Worm (Caenorhabditis elegans) whole organism, L1 larva: Measurements from ENCODE around the gene sas-6.

Experiments used
- C04F5.9 ChIP-seq: sonication (generic microtip); optimal IDR thresholded peaks from 2 replicates; lab custom pipeline; 2016; ENCODE audit warnings: missing genetic modification characterization, missing compliant biosample characterization
- C16A3.4 ChIP-seq: fragments of 150-350 bp; optimal IDR thresholded peaks from 2 replicates; lab custom pipeline; 2014; ENCODE audit warnings: missing biosample characterization, missing genetic modification characterization
- Y116A8C.19 ChIP-seq: sonication (generic microtip); optimal IDR thresholded peaks from 2 replicates; lab custom pipeline; 2016; ENCODE audit warnings: missing compliant biosample characterization, missing genetic modification characterization, borderline replicate concordance
- alr-1 ChIP-seq: fragments of 200-800 bp; sonication (Bioruptor generic); optimal IDR thresholded peaks from 2 replicates; lab custom pipeline; 2018; ENCODE audit warnings: borderline replicate concordance, mild to moderate bottlenecking, missing genetic modification characterization, missing compliant biosample characterization
- ama-1 ChIP-seq: fragments of 150-350 bp; optimal IDR thresholded peaks from 2 replicates; lab custom pipeline; 2014
- ceh-63 ChIP-seq: fragments of 200-800 bp; sonication (Bioruptor generic); optimal IDR thresholded peaks from 2 replicates; lab custom pipeline; 2018; ENCODE audit warnings: mild to moderate bottlenecking, missing genetic modification characterization, missing compliant biosample characterization
- ceh-8 ChIP-seq: fragments of 200-800 bp; sonication (Bioruptor generic); optimal IDR thresholded peaks from 2 replicates; lab custom pipeline; 2018; ENCODE audit warnings: mild to moderate bottlenecking, missing genetic modification characterization, moderate library complexity, missing compliant biosample characterization
- ceh-82 ChIP-seq, 3 experiments: fragments of 150-350 bp in 1 of 3; sonication (generic microtip) in 2 of 3; optimal IDR thresholded peaks; 2 replicates each; lab custom pipeline; 2014 to 2017; ENCODE audit warnings: missing biosample characterization in 3 of 3, missing genetic modification characterization in 3 of 3
- ceh-88 ChIP-seq: fragments of 200-800 bp; sonication (Bioruptor generic); IDR thresholded peaks from 2 replicates; pipeline ENCODE4 v1.3.6; 2022; ENCODE audit warnings: missing genetic modification characterization, missing compliant biosample characterization
- ceh-90 ChIP-seq: sonication (generic microtip); optimal IDR thresholded peaks from 2 replicates; lab custom pipeline; 2016; ENCODE audit warnings: missing genetic modification characterization, missing compliant biosample characterization
- ces-1 ChIP-seq: fragments of 150-350 bp; optimal IDR thresholded peaks from 2 replicates; lab custom pipeline; 2014; ENCODE audit warnings: missing biosample characterization, missing genetic modification reagents, missing genetic modification characterization
- dpl-1 ChIP-seq, 3 experiments: fragments of 150-350 bp in 2 of 3; sonication (generic microtip) in 1 of 3; optimal IDR thresholded peaks; 2 replicates each; lab custom pipeline; 2014 to 2017; ENCODE audit warnings: missing biosample characterization in 3 of 3, missing genetic modification characterization in 3 of 3, missing genetic modification reagents in 3 of 3
- dsc-1 ChIP-seq: sonication (generic microtip); optimal IDR thresholded peaks from 2 replicates; lab custom pipeline; 2016; ENCODE audit warnings: mild to moderate bottlenecking, missing genetic modification characterization, missing compliant biosample characterization
- efl-1 ChIP-seq, 4 experiments: fragments of 150-350 bp; optimal IDR thresholded peaks in 3 of 4; peaks in 1 of 4; 1 replicate in 1 of 4; 2 replicates in 3 of 4; lab custom pipeline; 2014; ENCODE audit warnings: missing biosample characterization in 2 of 4, missing genetic modification characterization in 2 of 4, missing genetic modification reagents in 2 of 4
- efl-3 ChIP-seq: fragments of 200-800 bp; sonication (Bioruptor generic); optimal IDR thresholded peaks from 2 replicates; lab custom pipeline; 2018; ENCODE audit warnings: mild to moderate bottlenecking, missing genetic modification characterization, missing compliant biosample characterization
- egl-13 ChIP-seq: sonication (generic microtip); optimal IDR thresholded peaks from 2 replicates; lab custom pipeline; 2016; ENCODE audit warnings: missing genotype, missing genetic modification reagents, missing genetic modification characterization, missing compliant biosample characterization
- egl-27 ChIP-seq, 2 experiments: fragments of 150-350 bp in 1 of 2; sonication (generic microtip); optimal IDR thresholded peaks; 3 replicates each; lab custom pipeline; 2017 to 2018; ENCODE audit warnings: missing biosample characterization in 2 of 2, missing genetic modification characterization in 2 of 2, missing genetic modification reagents in 2 of 2
- elt-3 ChIP-seq, 6 experiments: fragments of 150-350 bp in 1 of 6; sonication (generic microtip); optimal IDR thresholded peaks; 2 replicates each; lab custom pipeline; 2017 to 2018; ENCODE audit warnings: missing biosample characterization in 6 of 6, missing genetic modification characterization in 6 of 6, inconsistent platforms in 1 of 6
- ets-5 ChIP-seq: fragments of 200-800 bp; sonication (Bioruptor generic); IDR thresholded peaks from 2 replicates; pipeline ENCODE4 v1.3.6; 2022; ENCODE audit warnings: missing genetic modification characterization, missing compliant biosample characterization
- fkh-4 ChIP-seq: sonication (generic microtip); optimal IDR thresholded peaks from 2 replicates; lab custom pipeline; 2016; ENCODE audit warnings: missing compliant biosample characterization, missing genetic modification characterization, borderline replicate concordance
- fos-1 ChIP-seq: fragments of 150-350 bp; optimal IDR thresholded peaks from 2 replicates; lab custom pipeline; 2014; ENCODE audit warnings: missing biosample characterization, missing genetic modification characterization
- hlh-17 ChIP-seq: fragments of 200-800 bp; sonication (Bioruptor generic); optimal IDR thresholded peaks from 2 replicates; lab custom pipeline; 2018; ENCODE audit warnings: missing genetic modification characterization, mild to moderate bottlenecking, missing compliant biosample characterization, moderate library complexity, borderline replicate concordance
- hlh-4 ChIP-seq: sonication (generic microtip); optimal IDR thresholded peaks from 2 replicates; lab custom pipeline; 2016; ENCODE audit warnings: mild to moderate bottlenecking, missing genetic modification characterization, missing compliant biosample characterization
- irx-1 ChIP-seq: sonication (generic microtip); optimal IDR thresholded peaks from 2 replicates; lab custom pipeline; 2016; ENCODE audit warnings: missing genetic modification characterization, missing compliant biosample characterization
- jun-1 ChIP-seq: fragments of 150-350 bp; optimal IDR thresholded peaks from 2 replicates; lab custom pipeline; 2014; ENCODE audit warnings: missing biosample characterization, missing genetic modification reagents, missing genetic modification characterization
- lin-13 ChIP-seq: fragments of 150-350 bp; optimal IDR thresholded peaks from 2 replicates; lab custom pipeline; 2014; ENCODE audit warnings: missing biosample characterization, missing genetic modification reagents, missing genetic modification characterization
- lin-14 ChIP-seq: fragments of 200-800 bp; sonication (Bioruptor generic); optimal IDR thresholded peaks from 2 replicates; lab custom pipeline; 2018; ENCODE audit warnings: mild to moderate bottlenecking, missing genetic modification characterization, moderate library complexity, missing compliant biosample characterization
- lin-39 ChIP-seq: fragments of 150-350 bp; optimal IDR thresholded peaks from 2 replicates; lab custom pipeline; 2014; ENCODE audit warnings: missing biosample characterization, missing genetic modification reagents, missing genetic modification characterization
- lsy-2 ChIP-seq, 2 experiments: fragments of 150-350 bp; optimal IDR thresholded peaks; 2 replicates each; lab custom pipeline; 2014; ENCODE audit warnings: missing biosample characterization in 2 of 2, missing genetic modification characterization in 2 of 2
- mab-9 ChIP-seq: fragments of 200-800 bp; sonication (Bioruptor generic); IDR thresholded peaks from 2 replicates; pipeline ENCODE4 v1.3.6; 2022; ENCODE audit warnings: missing genetic modification reagents, missing genetic modification characterization, missing compliant biosample characterization
- mdl-1 ChIP-seq, 2 experiments: fragments of 150-350 bp; optimal IDR thresholded peaks; 2 replicates each; lab custom pipeline; 2014 to 2017; ENCODE audit warnings: missing biosample characterization in 2 of 2, missing genetic modification characterization in 2 of 2, inconsistent platforms in 1 of 2
- mep-1 ChIP-seq: fragments of 150-350 bp; optimal IDR thresholded peaks from 2 replicates; lab custom pipeline; 2014; ENCODE audit warnings: missing biosample characterization, missing genetic modification characterization
- nhr-11 ChIP-seq: fragments of 150-350 bp; optimal IDR thresholded peaks from 2 replicates; lab custom pipeline; 2014; ENCODE audit warnings: missing biosample characterization, missing genetic modification characterization
- nhr-12 ChIP-seq: sonication (generic microtip); optimal IDR thresholded peaks from 2 replicates; lab custom pipeline; 2017; ENCODE audit warnings: missing biosample characterization, missing genetic modification characterization
- nhr-20 ChIP-seq: sonication (generic microtip); optimal IDR thresholded peaks from 2 replicates; lab custom pipeline; 2016; ENCODE audit warnings: mild to moderate bottlenecking, missing genetic modification characterization, missing compliant biosample characterization
- nhr-237 ChIP-seq: fragments of 150-350 bp; optimal IDR thresholded peaks from 2 replicates; lab custom pipeline; 2014; ENCODE audit warnings: missing biosample characterization, missing genetic modification characterization
- nhr-28 ChIP-seq: fragments of 150-350 bp; optimal IDR thresholded peaks from 2 replicates; lab custom pipeline; 2014; ENCODE audit warnings: missing biosample characterization, missing genetic modification characterization
- nhr-71 ChIP-seq: sonication (generic microtip); optimal IDR thresholded peaks from 2 replicates; lab custom pipeline; 2016; ENCODE audit warnings: mild to moderate bottlenecking, missing genetic modification characterization, moderate library complexity, missing compliant biosample characterization
- nhr-76 ChIP-seq: sonication (generic microtip); optimal IDR thresholded peaks from 2 replicates; lab custom pipeline; 2017; ENCODE audit warnings: missing biosample characterization, missing genetic modification characterization
- nhr-85 ChIP-seq: sonication (generic microtip); peaks from one replicate; lab custom pipeline; 2016; ENCODE audit warnings: missing genetic modification characterization, inconsistent platforms, missing compliant biosample characterization
- nhr-90 ChIP-seq: sonication (generic microtip); optimal IDR thresholded peaks from 2 replicates; lab custom pipeline; 2016; ENCODE audit warnings: mild to moderate bottlenecking, missing genetic modification characterization, missing compliant biosample characterization; ENCODE audit not compliant: poor library complexity
- skn-1 ChIP-seq: fragments of 150-350 bp; optimal IDR thresholded peaks from 2 replicates; lab custom pipeline; 2014; ENCODE audit warnings: missing biosample characterization, missing genetic modification characterization
- snu-23 ChIP-seq: sonication (generic microtip); optimal IDR thresholded peaks from 2 replicates; lab custom pipeline; 2016; ENCODE audit warnings: missing genetic modification characterization, missing compliant biosample characterization
- sox-4 ChIP-seq: sonication (generic microtip); optimal IDR thresholded peaks from 2 replicates; lab custom pipeline; 2016; ENCODE audit warnings: missing genetic modification characterization, missing compliant biosample characterization
- sptf-1 ChIP-seq: fragments of 150-350 bp; optimal IDR thresholded peaks from 2 replicates; lab custom pipeline; 2014; ENCODE audit warnings: missing biosample characterization, missing genetic modification characterization
- sup-37 ChIP-seq: fragments of 200-800 bp; sonication (Bioruptor generic); optimal IDR thresholded peaks from 2 replicates; lab custom pipeline; 2018; ENCODE audit warnings: mild to moderate bottlenecking, missing genetic modification characterization, missing compliant biosample characterization
- tbx-2 ChIP-seq: sonication (generic microtip); optimal IDR thresholded peaks from 2 replicates; lab custom pipeline; 2016; ENCODE audit warnings: missing genetic modification characterization, missing compliant biosample characterization
- tlp-1 ChIP-seq: fragments of 150-350 bp; optimal IDR thresholded peaks from 2 replicates; lab custom pipeline; 2014; ENCODE audit warnings: missing biosample characterization, missing genetic modification characterization
- unc-30 ChIP-seq: sonication (generic microtip); optimal IDR thresholded peaks from 2 replicates; lab custom pipeline; 2017; ENCODE audit warnings: missing biosample characterization, missing genetic modification characterization
- unc-86 ChIP-seq: sonication (generic microtip); optimal IDR thresholded peaks from 2 replicates; lab custom pipeline; 2016; ENCODE audit warnings: missing genetic modification characterization, missing compliant biosample characterization
- unc-98 ChIP-seq: fragments of 200-800 bp; sonication (Bioruptor generic); IDR thresholded peaks from 2 replicates; pipeline ENCODE4 v1.3.6; 2022; ENCODE audit warnings: missing genetic modification characterization, missing compliant biosample characterization
- xbp-1 ChIP-seq: sonication (generic microtip); optimal IDR thresholded peaks from 2 replicates; lab custom pipeline; 2016; ENCODE audit warnings: missing genetic modification characterization, missing compliant biosample characterization
- zip-4 ChIP-seq: fragments of 200-800 bp; sonication (Bioruptor generic); optimal IDR thresholded peaks from 2 replicates; lab custom pipeline; 2018; ENCODE audit warnings: mild to moderate bottlenecking, missing genetic modification characterization, moderate library complexity, missing compliant biosample characterization
- ztf-4 ChIP-seq: fragments of 150-350 bp; optimal IDR thresholded peaks from 2 replicates; lab custom pipeline; 2014; ENCODE audit warnings: missing biosample characterization, missing genetic modification characterization

sas-6 gene

ce11 chrIV:13826363-13826762 is 37.8 kb upstream of the sas-6 start (continued):
- no peak for TF ChIP-seq ceh-88 (GFP tag; lab: Robert Waterston, UW)
- TF ChIP-seq C16A3.4 (tag; lab: Kevin White, UChicago): peak; percentile 48
- no peak for TF ChIP-seq hlh-4 (tag; lab: Kevin White, UChicago)
- TF ChIP-seq ceh-8 (GFP tag; lab: Kevin White, UChicago): no peak
- no peak for TF ChIP-seq sptf-1 (tag; lab: Kevin White, UChicago)
- no peak for TF ChIP-seq ces-1 (GFP tag; lab: Kevin White, UChicago)
- TF ChIP-seq zip-4 (GFP tag; lab: Kevin White, UChicago): no peak
- TF ChIP-seq unc-30: no peak
- TF ChIP-seq fos-1 (tag; lab: Kevin White, UChicago): no peak
- no peak for TF ChIP-seq efl-3
- no peak for TF ChIP-seq lin-13
- TF ChIP-seq alr-1 (tag; lab: Kevin White, UChicago): no peak
- no peak for TF ChIP-seq unc-86
- peak; percentile 11 for TF ChIP-seq lin-39 (tag; lab: Kevin White, UChicago)
- no peak for TF ChIP-seq nhr-90 (tag; lab: Kevin White, UChicago)
- no peak for TF ChIP-seq hlh-17 (GFP tag; lab: Kevin White, UChicago)
- TF ChIP-seq sox-4: no peak
- no peak for TF ChIP-seq dsc-1
- TF ChIP-seq nhr-11 (tag; lab: Kevin White, UChicago): no peak
- no peak for TF ChIP-seq ceh-82 (tag; optimal IDR thresholded peaks at IDR 0.05; lab: Kevin White, UChicago)
- TF ChIP-seq efl-1 (optimal IDR thresholded peaks at IDR 0.05; lab: Kevin White, UChicago): peak; percentile 56 to 57
- peak; percentile 22 to 92 for TF ChIP-seq efl-1 (GFP tag; optimal IDR thresholded peaks at IDR 0.05 in 1 of 2; lab: Kevin White, UChicago)
- no peak for TF ChIP-seq nhr-28 (tag; lab: Kevin White, UChicago)
- TF ChIP-seq lin-14 (GFP tag; lab: Kevin White, UChicago): peak; percentile 96
- peak; percentile 24 for TF ChIP-seq ztf-4 (tag; lab: Kevin White, UChicago)
- no peak for TF ChIP-seq xbp-1 (tag; lab: Kevin White, UChicago)
- no peak for TF ChIP-seq mab-9 (GFP tag; lab: Robert Waterston, UW)
- no peak for TF ChIP-seq egl-27 (tag; optimal IDR thresholded peaks at IDR 0.05; lab: Kevin White, UChicago)
- TF ChIP-seq jun-1 (tag; lab: Kevin White, UChicago): no peak
- TF ChIP-seq egl-13 (tag; lab: Kevin White, UChicago): no peak
- TF ChIP-seq unc-98 (GFP tag; lab: Robert Waterston, UW): no peak
- no peak for TF ChIP-seq ets-5
- no peak for TF ChIP-seq fkh-4 (tag; lab: Kevin White, UChicago)
- TF ChIP-seq dpl-1 (GFP tag; optimal IDR thresholded peaks at IDR 0.05; lab: Kevin White, UChicago): peak in 2 of 3 experiments; percentile 21 to 24
- TF ChIP-seq elt-3 (tag; optimal IDR thresholded peaks at IDR 0.05; lab: Kevin White, UChicago): no peak
- TF ChIP-seq lsy-2 (tag; optimal IDR thresholded peaks at IDR 0.05; lab: Kevin White, UChicago): peak; percentile 53 to 81
- no peak for TF ChIP-seq Y116A8C.19 (tag; lab: Kevin White, UChicago)
- no peak for TF ChIP-seq nhr-12 (tag; lab: Kevin White, UChicago)
- TF ChIP-seq C04F5.9 (tag; lab: Kevin White, UChicago): no peak
- TF ChIP-seq mdl-1 (tag; optimal IDR thresholded peaks at IDR 0.05; lab: Kevin White, UChicago): peak in 1 of 2 experiments; percentile 47
- TF ChIP-seq skn-1 (tag; lab: Kevin White, UChicago): peak; percentile 9
- TF ChIP-seq nhr-76 (tag; lab: Kevin White, UChicago): no peak
- peak; percentile 23 for TF ChIP-seq tbx-2 (tag; lab: Kevin White, UChicago)
- TF ChIP-seq ceh-90 (tag; lab: Kevin White, UChicago): no peak
- no peak for TF ChIP-seq tlp-1 (tag; lab: Kevin White, UChicago)
- TF ChIP-seq ama-1: no peak
- TF ChIP-seq irx-1 (tag; lab: Kevin White, UChicago): no peak
- TF ChIP-seq nhr-85 (tag; lab: Kevin White, UChicago): no peak
- peak; percentile 17 for TF ChIP-seq mep-1 (tag; lab: Kevin White, UChicago)
- no peak for TF ChIP-seq sup-37 (GFP tag; lab: Kevin White, UChicago)
- TF ChIP-seq nhr-20 (tag; lab: Kevin White, UChicago): peak; percentile 63
- TF ChIP-seq ceh-63 (GFP tag; lab: Kevin White, UChicago): no peak
- TF ChIP-seq nhr-237 (tag; lab: Kevin White, UChicago): no peak
- TF ChIP-seq nhr-71 (tag; lab: Kevin White, UChicago): peak; percentile 88
- peak; percentile 72 for TF ChIP-seq snu-23 (GFP tag; lab: Kevin White, UChicago)
